Worm (Caenorhabditis elegans) whole organism, L2 larva: ENCODE results near the gene C25G6.3.

Source experiments
- zag-1 ChIP-seq: fragments of 150-350 bp; optimal IDR thresholded peaks from 2 replicates; lab custom pipeline; 2014; ENCODE audit warnings: missing biosample characterization, missing genetic modification characterization
- ztf-1 ChIP-seq: fragments of 200-800 bp; sonication (Bioruptor generic); conservative IDR thresholded peaks from 2 replicates; pipeline ENCODE4 v1.3.6; 2022; ENCODE audit warnings: missing genetic modification characterization, missing compliant biosample characterization

- TF ChIP-seq zag-1 (tag; lab: Kevin White, UChicago) (no peak), ztf-1 (GFP tag; lab: Robert Waterston, UW) (no peak)
Measured at ce11 chrX:1183258-1183657, 55.4 kb downstream of the C25G6.3 start.
